Worm (Caenorhabditis elegans): Measurements from ENCODE around the gene nhr-159.

DNA sequence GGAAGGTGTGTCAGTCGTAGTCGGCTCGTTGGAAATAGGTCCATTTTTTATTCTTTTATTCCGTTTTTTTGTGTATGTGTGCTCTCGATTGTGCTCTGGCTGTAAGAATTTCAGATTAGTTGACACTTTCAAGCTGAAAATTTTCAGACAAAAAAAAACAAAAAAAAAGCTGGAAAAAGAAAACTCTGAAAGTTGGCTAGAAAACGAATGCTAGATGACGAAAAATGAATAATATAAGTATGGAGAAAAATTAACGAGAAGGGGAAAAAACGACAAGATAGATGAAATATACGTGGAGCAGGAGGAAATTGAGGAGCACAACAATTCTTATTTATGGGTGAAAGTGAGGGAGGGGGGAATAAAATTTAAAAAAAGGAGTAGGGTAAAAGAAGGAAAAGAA, 46.5 kb downstream of the nhr-159 start, which contains the start of gene H10D18.5:
- TF ChIP-seq lin-11 (tag; optimal IDR thresholded peaks at IDR 0.05) = no peak
- TF ChIP-seq ref-2 (tag; optimal IDR thresholded peaks at IDR 0.05) = no peak
- TF ChIP-seq nfya-1 (tag; optimal IDR thresholded peaks at IDR 0.05) = no peak
- no peak for TF ChIP-seq elt-2 (tag; optimal IDR thresholded peaks at IDR 0.05)

All from whole organism, late embryonic.